Worm (Caenorhabditis elegans): ENCODE results near the gene mdh-2.
A peak's percentile ranks its signal among the peaks of the same experiment; 100 is the strongest.

Gene mdh-2

DNA sequence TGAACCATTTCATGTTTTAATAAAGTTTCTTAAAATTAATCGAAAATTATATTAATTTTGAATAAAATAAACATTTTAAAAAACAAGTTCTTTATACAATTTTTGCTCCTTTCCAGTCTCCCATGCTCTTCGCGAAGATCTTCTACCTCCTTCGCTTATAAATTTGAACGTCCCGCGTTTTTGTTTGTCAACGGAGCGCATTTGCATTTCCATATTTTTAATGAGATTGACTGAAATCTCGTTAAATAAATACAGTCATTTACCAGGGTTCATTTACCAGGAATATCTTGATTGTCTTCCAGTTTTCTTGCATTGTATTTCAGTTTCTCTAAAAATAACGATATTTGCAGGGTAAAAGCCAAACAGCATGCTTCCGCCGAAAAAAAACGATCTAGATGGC, 7.2 kb upstream of the mdh-2 start, which contains the start of gene cmtr-2 (continued):
- TF ChIP-seq lsy-2 (tag; optimal IDR thresholded peaks at IDR 0.05) (peak in 1 of 2 experiments; percentile 70), nhr-28 (tag; optimal IDR thresholded peaks at IDR 0.05) (no peak), ctbp-1 (GFP tag; IDR thresholded peaks at IDR 0.05) (no peak), mep-1 (tag; optimal IDR thresholded peaks at IDR 0.05) (peak; percentile 67), ZK546.5 (tag; optimal IDR thresholded peaks at IDR 0.05) (no peak), nhr-11 (tag; optimal IDR thresholded peaks at IDR 0.05) (no peak), D1046.2 (GFP tag; IDR thresholded peaks at IDR 0.05) (no peak), daf-12 (tag; optimal IDR thresholded peaks at IDR 0.05) (no peak), madf-9 (GFP tag; conservative IDR thresholded peaks at IDR 0.05) (no peak), aly-2 (tag; optimal IDR thresholded peaks at IDR 0.05) (no peak), lin-15B (tag; optimal IDR thresholded peaks at IDR 0.05) (no peak), dmd-8 (GFP tag; IDR thresholded peaks at IDR 0.05) (no peak), ceh-44 (GFP tag; IDR thresholded peaks at IDR 0.05) (no peak), duxl-1 (tag; optimal IDR thresholded peaks at IDR 0.05; ENCODE audit: poor library complexity) (no peak), nhr-77 (tag; optimal IDR thresholded peaks at IDR 0.05) (no peak), nhr-237 (tag; optimal IDR thresholded peaks at IDR 0.05) (no peak), zip-2 (tag; optimal IDR thresholded peaks at IDR 0.05) (no peak), pqm-1 (tag; optimal IDR thresholded peaks at IDR 0.05) (no peak), zfp-3 (GFP tag; conservative IDR thresholded peaks at IDR 0.05) (no peak), zag-1 (tag; optimal IDR thresholded peaks at IDR 0.05) (no peak), F44E2.7 (GFP tag; IDR thresholded peaks at IDR 0.05) (no peak), Y75B8A.6 (GFP tag; IDR thresholded peaks at IDR 0.05) (no peak)

DNA sequence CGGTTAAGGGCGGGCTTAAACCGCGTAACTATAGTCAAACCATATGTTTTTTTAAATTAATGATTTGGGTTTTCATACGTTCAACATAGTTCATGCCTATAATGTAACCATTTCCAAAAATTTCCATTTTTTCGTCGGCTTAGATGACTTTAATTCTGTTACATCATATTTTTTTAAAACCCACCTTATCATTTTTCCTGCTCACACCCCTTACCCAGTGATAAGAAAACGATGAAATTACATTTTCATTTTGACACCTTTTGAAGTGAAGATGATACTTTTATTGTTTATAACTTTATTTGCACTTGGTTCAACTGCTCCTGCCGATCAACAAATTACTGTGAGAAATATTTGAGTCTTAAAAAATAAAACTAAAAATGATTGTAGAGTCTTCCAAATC, 4.4 kb upstream of the mdh-2 start, which contains the start of gene ctsa-4.2:
TSS of gene ctsa-4.2 (plus strand) at position 247 of the 400 bp plus-strand sequence.
- no peak for TF ChIP-seq daf-16 (GFP tag; optimal IDR thresholded peaks at IDR 0.05)
- TF ChIP-seq daf-16 (tag; optimal IDR thresholded peaks at IDR 0.05) = peak; percentile 57
- peak; percentile 59 for TF ChIP-seq dve-1 (tag; optimal IDR thresholded peaks at IDR 0.05; ENCODE audit: insufficient read depth)
- TF ChIP-seq aly-2 (tag; optimal IDR thresholded peaks at IDR 0.05) = no peak
- TF ChIP-seq pqm-1 (tag; optimal IDR thresholded peaks at IDR 0.05) = peak; percentile 81
- TF ChIP-seq nhr-28 (tag; optimal IDR thresholded peaks at IDR 0.05) = peak; percentile 31
- TF ChIP-seq ztf-7 (tag; optimal IDR thresholded peaks at IDR 0.05) = peak; percentile 74
- TF ChIP-seq hlh-11 (tag; optimal IDR thresholded peaks at IDR 0.05) = peak; percentile 39
- no peak for TF ChIP-seq T26A8.4 (GFP tag; IDR thresholded peaks at IDR 0.05)

DNA sequence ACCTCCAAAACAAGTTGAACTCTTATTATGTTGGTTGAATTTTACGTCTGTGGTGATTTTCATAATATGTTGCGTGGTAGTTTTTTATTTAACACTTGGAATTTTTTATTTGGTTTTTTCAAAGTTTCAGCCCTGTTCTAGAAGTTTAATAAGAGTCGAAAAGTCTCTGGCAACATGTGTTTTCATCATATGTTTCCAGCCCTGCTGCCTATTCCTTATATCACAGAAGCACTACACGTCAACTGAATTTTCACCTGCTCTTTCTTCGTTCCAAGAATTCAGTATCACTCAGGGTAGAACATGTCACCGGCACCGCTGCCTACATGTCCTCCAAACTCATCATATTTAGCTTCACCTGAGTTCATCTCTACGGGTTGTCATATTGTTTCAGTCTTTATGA, 2.6 kb upstream of the mdh-2 start, which contains the start of gene srh-40:
TSS of gene srh-40 (plus strand) at position 301 of the 400 bp plus-strand sequence.
- TF ChIP-seq hlh-30 (tag; optimal IDR thresholded peaks at IDR 0.05; ENCODE audit: insufficient read depth) (no peak), dmd-8 (GFP tag; IDR thresholded peaks at IDR 0.05) (no peak), dmd-6 (GFP tag; IDR thresholded peaks at IDR 0.05) (no peak), daf-16 (GFP tag; optimal IDR thresholded peaks at IDR 0.05) (no peak), daf-16 (tag; optimal IDR thresholded peaks at IDR 0.05) (no peak), rbr-2 (tag; optimal IDR thresholded peaks at IDR 0.05) (no peak), zip-2 (tag; optimal IDR thresholded peaks at IDR 0.05) (no peak), pqm-1 (tag; optimal IDR thresholded peaks at IDR 0.05) (no peak), ceh-82 (tag; optimal IDR thresholded peaks at IDR 0.05) (no peak), set-16 (GFP tag; IDR thresholded peaks at IDR 0.05) (no peak), nhr-42 (GFP tag; IDR thresholded peaks at IDR 0.05) (no peak)

ce11 chrIII:6607646-6608045, 260 bp downstream of the mdh-2 start:
- TF ChIP-seq php-3 (GFP tag; IDR thresholded peaks at IDR 0.05) (no peak), hlh-30 (tag; optimal IDR thresholded peaks at IDR 0.05; ENCODE audit: insufficient read depth) (no peak), mes-2 (tag; optimal IDR thresholded peaks at IDR 0.05; ENCODE audit: poor library complexity, severe bottlenecking) (no peak), ceh-28 (tag; optimal IDR thresholded peaks at IDR 0.05) (no peak), nhr-111 (GFP tag; optimal IDR thresholded peaks at IDR 0.05) (no peak), zfp-2 (tag; optimal IDR thresholded peaks at IDR 0.05) (no peak), lsy-2 (tag; optimal IDR thresholded peaks at IDR 0.05) (no peak)

All from whole organism, L4 larva.